Worm (Caenorhabditis elegans) whole organism, mixed stage, embryonic: ENCODE results near the gene str-169.

ENCODE experiments used
- hlh-1 ChIP-seq: fragments of 150-350 bp; optimal IDR thresholded peaks from 2 replicates; lab custom pipeline; 2014; ENCODE audit warnings: missing biosample characterization, missing genetic modification reagents, missing genetic modification characterization
- mab-5 ChIP-seq: fragments of 150-350 bp; optimal IDR thresholded peaks from 2 replicates; lab custom pipeline; 2014; ENCODE audit warnings: missing biosample characterization, missing genetic modification characterization
- mep-1 ChIP-seq: fragments of 150-350 bp; optimal IDR thresholded peaks from 2 replicates; lab custom pipeline; 2017; ENCODE audit warnings: missing biosample characterization, missing genetic modification reagents, missing genetic modification characterization, inconsistent platforms
- nhr-28 ChIP-seq: fragments of 150-350 bp; optimal IDR thresholded peaks from 2 replicates; lab custom pipeline; 2014; ENCODE audit warnings: missing biosample characterization, missing genetic modification characterization
- pha-4 ChIP-seq: fragments of 150-350 bp; optimal IDR thresholded peaks from 2 replicates; lab custom pipeline; 2018; ENCODE audit warnings: missing biosample characterization, missing genetic modification reagents, missing genetic modification characterization
- sptf-1 ChIP-seq: sonication (generic microtip); optimal IDR thresholded peaks from 2 replicates; lab custom pipeline; 2017; ENCODE audit warnings: mild to moderate bottlenecking, missing genetic modification characterization, moderate library complexity, missing compliant biosample characterization
- unc-39 ChIP-seq: fragments of 150-350 bp; optimal IDR thresholded peaks from 2 replicates; lab custom pipeline; 2014; ENCODE audit warnings: missing biosample characterization, missing genetic modification characterization
- unc-62 ChIP-seq: fragments of 150-350 bp; optimal IDR thresholded peaks from 2 replicates; lab custom pipeline; 2014; ENCODE audit warnings: missing biosample characterization, missing genetic modification reagents, missing genetic modification characterization

ce11 chrIV:4917774-4918173 lies 28.1 kb upstream of the str-169 start, which contains the start of gene str-158:
- TF ChIP-seq pha-4 (tag; lab: Kevin White, UChicago): no peak
- no peak for TF ChIP-seq nhr-28 (tag; lab: Kevin White, UChicago)
- TF ChIP-seq hlh-1 (tag; lab: Kevin White, UChicago): no peak
- TF ChIP-seq mep-1 (tag; lab: Kevin White, UChicago): no peak
- TF ChIP-seq unc-62 (GFP tag; lab: Kevin White, UChicago): no peak
- TF ChIP-seq unc-39 (tag; lab: Kevin White, UChicago): no peak
- no peak for TF ChIP-seq sptf-1 (tag; lab: Kevin White, UChicago)
- no peak for TF ChIP-seq mab-5 (tag; lab: Kevin White, UChicago)
